Fruit fly (Drosophila melanogaster) S2 (cell line): ENCODE measurements around the gene Sfp26Ad.

Experiments used
- CG8478 ChIP-seq: fragments of >200 bp; optimal IDR thresholded peaks from 2 replicates; lab custom pipeline; 2018
- CTCF ChIP-seq, 2 experiments: fragments of >200 bp; optimal IDR thresholded peaks; 2 replicates each; lab custom pipeline; 2018

Sfp26Ad gene

DNA sequence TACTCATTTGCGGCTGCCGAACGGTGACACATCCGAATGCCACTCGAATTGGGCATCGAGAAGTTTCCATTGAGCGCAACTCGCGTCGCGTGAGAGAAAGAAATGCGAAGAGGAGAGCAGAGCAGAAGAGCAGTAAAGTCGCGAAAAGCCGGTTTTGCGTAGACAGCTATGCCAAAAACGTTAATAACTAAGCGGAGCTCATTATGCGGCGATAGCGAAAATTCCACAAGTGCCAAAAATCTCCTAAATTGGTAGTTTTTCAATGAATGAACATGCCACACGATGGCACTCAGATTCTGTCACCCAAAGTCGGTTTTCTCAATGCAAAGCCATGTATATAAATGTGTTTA, 34.6 kb upstream of the Sfp26Ad start:
- no peak for TF ChIP-seq CG8478
- no peak for TF ChIP-seq CTCF (optimal IDR thresholded peaks at IDR 0.05; lab: Kevin White, UChicago)

DNA sequence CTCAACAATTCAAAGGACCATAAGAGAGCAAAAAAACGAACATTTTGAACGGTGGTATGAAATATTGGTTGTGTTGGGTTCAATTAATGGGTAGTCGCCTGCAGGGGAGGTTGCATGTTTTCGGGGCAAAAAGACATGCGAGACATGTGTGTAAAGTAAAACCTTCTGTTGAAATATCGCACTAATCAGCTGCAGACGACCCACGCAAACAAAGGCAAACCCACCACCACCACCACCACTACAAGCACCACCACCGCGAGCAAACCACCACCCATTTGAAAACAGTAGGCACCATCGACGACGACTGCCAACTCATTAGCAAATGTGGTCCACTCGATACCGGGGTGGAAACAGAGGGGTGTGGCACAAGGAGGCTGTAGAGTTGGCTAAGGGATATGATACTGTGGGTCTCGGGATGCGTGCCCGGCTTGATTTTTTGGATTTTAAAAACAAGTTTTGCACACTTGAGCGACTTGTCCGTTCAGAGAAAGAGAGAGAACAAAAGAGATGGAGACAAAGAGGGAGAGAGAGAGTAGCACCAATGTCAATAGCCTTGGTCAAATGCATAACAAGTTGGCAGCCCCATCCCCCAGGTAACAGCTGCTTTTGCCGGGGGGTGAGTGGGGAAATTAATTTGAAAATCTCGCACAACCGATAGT, 34.1 kb upstream of the Sfp26Ad start:
- TF ChIP-seq CG8478 (no peak), CTCF (optimal IDR thresholded peaks at IDR 0.05; lab: Kevin White, UChicago) (no peak)

DNA sequence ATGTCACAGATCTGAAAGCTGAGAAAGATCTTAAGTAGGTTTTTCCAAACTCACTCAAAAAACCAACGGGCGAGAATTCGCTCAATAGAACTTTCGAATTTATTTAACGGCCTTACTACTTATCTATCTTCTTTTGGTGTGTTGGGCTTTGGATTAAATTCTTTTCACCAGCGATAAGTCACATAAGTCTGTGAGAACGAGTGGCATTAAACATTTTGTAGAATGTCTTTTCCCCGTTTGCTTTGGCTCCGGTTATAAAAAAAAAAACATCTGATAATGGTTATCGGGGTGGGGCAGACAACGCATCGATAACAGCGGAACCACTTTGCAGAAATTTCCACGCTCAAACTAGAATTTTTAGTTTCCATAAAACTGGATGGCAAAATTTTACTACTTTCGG, 32.5 kb upstream of the Sfp26Ad start:
- TF ChIP-seq CTCF (optimal IDR thresholded peaks at IDR 0.05; lab: Kevin White, UChicago) (no peak), CG8478 (no peak)

DNA sequence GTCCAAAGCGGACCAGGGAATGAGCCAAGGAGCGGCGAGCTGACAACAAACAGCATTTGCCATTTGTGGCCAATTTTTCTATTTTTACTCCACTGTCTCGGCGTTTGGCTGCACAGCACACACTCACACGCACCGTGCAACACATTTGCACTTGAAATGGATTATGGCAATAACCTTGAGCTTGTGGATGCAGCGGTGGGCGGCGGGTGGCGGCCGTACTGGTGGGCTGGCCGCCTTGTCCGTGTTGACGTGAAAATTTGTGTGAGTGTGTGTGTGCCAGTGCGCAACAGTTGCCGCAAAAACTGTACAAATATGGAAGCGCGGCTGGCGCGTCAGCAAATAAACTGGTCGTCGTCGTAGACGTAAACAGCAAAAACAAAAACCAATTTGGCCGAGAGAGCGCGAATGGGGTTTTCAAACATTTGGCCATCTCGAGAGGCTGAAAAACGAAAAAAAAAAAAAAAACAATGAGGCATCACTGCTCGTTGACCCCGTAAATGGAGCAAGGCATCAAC, 32.0 kb upstream of the Sfp26Ad start:
- TF ChIP-seq CG8478 (no peak), CTCF (optimal IDR thresholded peaks at IDR 0.05; lab: Kevin White, UChicago) (no peak)

DNA sequence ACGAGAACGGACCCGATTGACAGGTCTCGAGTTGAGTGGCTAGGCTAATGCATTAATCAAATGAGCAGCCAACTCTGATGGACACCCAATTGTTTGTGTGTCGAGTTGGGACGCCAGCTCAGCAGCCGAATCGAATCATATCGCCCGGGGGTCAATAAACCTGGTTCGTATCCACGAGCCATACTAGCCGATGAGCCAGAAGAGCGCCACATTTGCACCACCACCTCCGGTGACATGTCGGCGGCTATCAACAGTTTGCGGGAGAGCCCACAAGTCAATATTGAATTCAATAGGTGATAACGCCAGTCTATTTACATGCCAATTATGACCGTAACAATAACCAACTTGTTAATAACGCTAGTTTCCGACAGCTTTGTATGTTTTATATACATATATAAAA, 31.0 kb upstream of the Sfp26Ad start:
- TF ChIP-seq CG8478 (no peak), CTCF (optimal IDR thresholded peaks at IDR 0.05; lab: Kevin White, UChicago) (no peak)

DNA sequence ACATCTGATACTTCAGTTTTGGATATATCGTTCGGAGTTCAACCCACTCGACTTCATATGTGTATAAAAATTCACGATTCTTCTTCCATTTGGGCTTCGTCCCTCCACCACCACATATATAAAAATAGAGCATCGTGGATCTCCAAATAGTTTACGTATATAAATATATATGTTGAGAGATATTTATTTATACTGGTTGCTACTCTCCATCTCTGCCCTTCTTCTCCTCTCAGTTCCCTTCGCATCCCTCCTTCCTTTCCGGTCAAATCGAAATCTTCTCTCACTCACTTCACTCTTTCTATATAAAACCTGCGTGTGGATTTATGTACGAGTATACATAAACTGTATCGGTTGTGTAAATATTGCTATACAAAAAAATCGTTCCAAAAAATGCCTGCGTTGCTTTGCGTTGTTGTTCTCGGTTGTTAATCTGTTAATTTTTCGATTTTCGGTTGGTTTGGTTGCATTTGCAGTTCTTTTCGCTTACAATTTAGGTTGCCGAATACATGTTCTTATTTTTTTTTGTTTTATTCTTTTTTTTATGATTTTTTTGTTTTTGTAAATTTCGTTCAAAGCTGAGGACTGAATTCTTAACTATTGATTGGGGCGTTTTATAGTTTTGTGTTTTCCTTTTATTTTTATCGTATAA, 29.6 kb upstream of the Sfp26Ad start:
- no peak for TF ChIP-seq CG8478
- no peak for TF ChIP-seq CTCF (optimal IDR thresholded peaks at IDR 0.05; lab: Kevin White, UChicago)

DNA sequence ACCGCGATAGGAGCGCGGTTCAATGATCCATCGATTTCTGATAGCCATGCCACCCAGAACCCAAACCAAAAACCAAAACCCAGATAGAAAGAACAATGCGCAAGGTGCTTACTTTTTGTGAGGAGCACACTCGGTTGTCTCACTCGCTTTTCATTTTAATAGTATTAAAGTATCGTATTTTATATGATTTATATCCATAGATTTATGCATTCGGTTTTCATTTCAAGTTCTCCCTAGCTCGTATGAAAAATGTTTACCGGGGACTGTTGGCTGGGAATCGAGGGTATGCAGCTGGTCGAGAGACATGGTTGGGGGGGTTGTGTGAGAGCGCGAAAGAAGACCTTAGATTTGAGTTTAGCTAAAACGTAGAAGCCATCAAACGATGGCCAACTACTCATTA, 28.9 kb upstream of the Sfp26Ad start:
- TF ChIP-seq CG8478: no peak
- no peak for TF ChIP-seq CTCF (optimal IDR thresholded peaks at IDR 0.05; lab: Kevin White, UChicago)

DNA sequence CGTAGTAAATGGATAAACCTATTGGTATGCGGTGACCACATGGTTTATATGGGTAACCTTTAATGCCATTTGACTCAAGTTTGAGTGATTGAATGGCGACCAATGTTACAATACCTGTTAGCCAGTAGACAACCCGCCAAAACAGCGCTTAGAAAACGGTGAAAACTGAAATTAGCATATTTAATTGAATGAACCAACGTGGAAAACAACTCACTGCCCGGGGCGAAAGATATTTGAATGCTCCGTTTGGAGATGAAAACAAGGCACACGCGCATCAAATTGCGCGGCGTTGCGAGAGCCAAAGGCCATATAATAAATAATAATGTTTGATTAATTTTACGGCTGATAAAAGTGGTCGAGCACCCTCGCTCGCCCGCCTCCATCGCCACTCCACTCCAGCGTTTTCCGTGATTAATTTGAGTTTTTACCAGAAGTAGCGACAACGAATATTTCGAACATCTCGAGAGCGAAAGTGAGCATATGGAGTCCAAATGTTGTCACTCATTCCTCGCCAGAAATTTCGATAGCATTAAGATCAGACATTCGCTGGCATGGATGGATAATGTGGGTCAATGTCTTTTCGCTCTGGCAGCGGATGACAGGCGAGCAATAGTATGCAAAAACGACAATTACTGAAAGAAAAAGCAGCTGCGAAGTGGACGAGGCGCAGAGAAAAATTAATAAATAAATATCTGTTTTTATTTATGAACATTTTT, 28.1 kb upstream of the Sfp26Ad start:
- TF ChIP-seq CTCF (optimal IDR thresholded peaks at IDR 0.05; lab: Kevin White, UChicago) (no peak), CG8478 (no peak)

DNA sequence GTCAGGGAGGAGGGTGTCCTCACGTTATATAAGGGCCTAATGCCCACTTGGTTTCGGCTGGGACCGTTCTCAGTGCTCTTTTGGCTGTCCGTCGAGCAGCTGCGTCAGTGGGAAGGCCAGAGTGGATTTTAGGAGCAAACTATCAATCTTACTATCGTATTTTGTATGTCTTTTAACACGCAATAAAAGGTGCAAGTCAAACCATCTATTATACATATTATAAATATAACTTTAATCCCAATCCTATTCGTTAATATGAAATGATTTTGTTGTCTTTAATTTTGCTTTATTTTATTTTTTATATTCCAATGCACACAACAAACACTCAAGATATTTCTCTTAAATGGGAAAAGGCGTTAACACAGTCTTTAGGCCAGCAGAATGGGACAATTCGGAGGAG, 26.5 kb upstream of the Sfp26Ad start, which contains the start of gene Ucp4B:
Gene Ucp4B (plus strand): TSS at position 301 of the 400 bp plus-strand sequence.
- TF ChIP-seq CTCF (optimal IDR thresholded peaks at IDR 0.05; lab: Kevin White, UChicago): no peak
- no peak for TF ChIP-seq CG8478

DNA sequence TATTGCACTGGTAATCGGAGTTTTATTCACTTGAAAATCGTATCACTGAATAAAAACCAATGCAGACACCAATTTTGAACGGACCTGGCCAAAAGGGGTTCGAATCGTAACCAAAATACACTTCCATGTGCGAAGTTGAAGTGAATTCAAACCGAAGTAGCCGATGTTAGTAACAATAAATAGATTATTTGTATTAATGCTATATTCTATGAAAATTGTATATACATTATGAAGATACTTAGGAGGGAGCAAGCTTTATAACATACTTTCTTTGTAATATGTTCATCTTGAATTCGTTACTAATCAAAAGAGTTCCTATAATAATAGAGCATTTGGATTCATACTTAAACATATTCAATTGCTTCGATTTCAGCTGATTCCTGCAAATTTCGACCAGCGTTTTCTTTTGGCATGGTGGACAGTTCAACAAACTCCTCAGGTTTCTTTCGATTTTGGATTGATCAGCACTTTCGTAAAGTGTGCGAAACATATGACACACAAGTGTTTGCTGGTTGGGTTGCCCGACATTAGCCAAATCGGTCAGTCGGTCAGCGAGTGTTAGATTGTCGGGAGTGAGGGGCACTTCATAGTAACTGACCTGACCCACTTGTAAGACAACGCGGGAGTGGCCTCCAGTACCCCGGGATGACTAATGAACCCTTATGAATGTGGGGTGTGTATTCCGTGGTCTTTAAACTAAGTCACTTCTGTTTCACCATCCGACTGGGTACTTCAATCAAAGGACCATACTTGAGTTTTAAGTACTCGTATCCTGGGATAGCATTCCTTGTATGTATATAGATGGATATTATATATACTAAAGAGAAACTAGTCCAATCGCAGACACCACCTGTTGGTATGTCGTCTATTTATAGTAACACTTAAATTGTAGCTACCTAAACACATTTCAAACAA, 24.9 kb upstream of the Sfp26Ad start, which contains the start of the genes CG13992 and Ucp4C:
Gene CG13992 (minus strand): TSS at position 51 of the 915 bp plus-strand sequence.
Gene Ucp4C (plus strand): TSS at position 865 of the 915 bp plus-strand sequence.
- no peak for TF ChIP-seq CTCF (optimal IDR thresholded peaks at IDR 0.05; lab: Kevin White, UChicago)
- TF ChIP-seq CG8478: no peak

DNA sequence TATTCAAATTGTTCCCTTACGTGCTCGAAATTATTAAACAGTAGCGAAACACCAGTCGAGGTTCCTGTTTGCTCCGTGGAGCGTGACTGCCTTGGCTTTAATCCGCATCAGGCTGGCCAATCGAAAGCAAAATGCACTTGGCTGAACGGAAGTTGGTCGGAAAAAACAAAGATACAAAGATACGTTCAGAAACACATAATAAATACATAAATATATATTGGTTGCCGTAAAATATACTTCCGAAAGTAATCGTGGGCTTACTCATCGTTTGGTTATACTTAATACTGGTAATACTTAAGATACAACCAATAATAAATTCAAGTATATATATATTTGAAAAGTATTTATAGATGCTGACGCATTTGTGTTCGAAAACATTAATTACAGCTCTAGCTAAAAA, 21.7 kb upstream of the Sfp26Ad start, which contains the start of gene psd:
Gene psd (minus strand): TSS at position 101 of the 400 bp plus-strand sequence.
- TF ChIP-seq CTCF (optimal IDR thresholded peaks at IDR 0.05; lab: Kevin White, UChicago): no peak
- TF ChIP-seq CG8478: no peak

DNA sequence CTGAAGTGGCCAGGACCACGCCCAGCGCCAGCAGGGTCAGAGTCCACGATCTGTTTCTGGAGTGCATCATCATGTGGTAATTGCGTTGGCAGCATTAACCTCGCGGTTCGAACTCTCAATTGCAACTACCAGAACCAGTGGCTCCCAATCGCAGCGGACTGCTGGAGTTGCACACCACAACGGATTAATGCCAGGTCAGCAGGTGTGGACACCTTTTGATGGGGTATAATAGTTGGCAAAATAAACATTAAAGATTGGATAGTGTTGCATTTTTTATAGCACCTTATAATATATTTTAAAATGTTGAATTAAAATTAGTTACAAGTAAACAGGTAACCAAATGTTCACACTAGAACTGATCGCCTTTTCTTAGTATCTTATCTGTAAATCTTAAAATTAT, 21.1 kb upstream of the Sfp26Ad start:
- no peak for TF ChIP-seq CTCF (optimal IDR thresholded peaks at IDR 0.05; lab: Kevin White, UChicago)
- no peak for TF ChIP-seq CG8478

DNA sequence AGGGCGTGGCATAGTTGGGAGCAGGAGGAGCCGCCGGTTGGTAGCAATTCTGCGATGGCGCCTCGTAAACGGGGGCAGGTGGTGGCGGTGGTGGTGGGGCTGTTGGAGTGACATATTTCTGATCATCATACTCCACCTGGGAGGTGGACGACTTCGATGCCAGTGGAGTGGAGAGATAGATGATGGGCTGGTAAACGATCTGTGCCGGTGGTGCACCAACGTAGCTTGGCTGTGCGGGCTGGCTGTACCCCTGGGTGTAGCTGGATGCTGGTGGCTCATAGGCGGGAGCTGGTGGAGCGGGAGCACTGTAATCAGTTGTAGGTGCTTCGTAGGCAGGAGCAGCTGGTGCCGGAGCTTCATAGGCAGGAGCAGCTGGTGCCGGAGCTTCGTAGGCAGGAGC, 20.1 kb upstream of the Sfp26Ad start:
- TF ChIP-seq CTCF (optimal IDR thresholded peaks at IDR 0.05; lab: Kevin White, UChicago) (no peak), CG8478 (no peak)

DNA sequence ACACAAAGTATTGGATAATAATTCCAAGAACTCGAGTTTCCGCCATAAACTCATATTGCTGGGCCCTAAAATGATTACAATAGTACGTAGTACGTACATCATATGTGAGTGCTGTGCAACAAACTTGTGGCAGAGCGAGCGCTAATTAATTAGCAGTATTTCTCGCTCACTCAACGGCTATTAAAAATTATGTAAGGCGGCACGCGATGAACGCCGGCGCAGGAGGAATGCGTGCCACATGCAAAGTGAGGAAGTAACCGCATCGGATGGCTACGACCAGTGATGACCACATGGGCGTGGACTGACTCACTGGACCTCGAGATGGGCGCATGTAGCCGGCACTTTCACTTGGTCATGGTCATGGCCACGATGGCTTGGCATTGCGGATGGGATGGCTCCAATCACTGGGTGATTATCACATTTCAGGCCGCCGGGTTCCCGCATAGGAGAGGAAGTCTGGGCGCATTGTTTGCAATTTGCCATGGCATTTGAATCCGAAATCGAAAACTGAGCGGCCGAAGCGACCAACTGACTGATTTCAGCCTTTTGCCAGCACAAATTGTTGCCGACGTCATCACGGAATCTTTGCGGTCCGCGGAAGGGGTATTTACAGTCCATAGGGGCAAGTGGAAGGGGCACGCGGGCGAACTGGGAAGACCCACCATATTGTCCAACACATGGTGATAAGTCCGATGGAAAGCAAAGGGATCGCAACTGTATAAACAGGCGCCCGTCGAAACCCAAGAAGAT, 18.2 kb upstream of the Sfp26Ad start:
- TF ChIP-seq CG8478: no peak
- no peak for TF ChIP-seq CTCF (optimal IDR thresholded peaks at IDR 0.05; lab: Kevin White, UChicago)
